Worm (Caenorhabditis elegans) whole organism, midembryonic: ENCODE data around the gene K07H8.5.

Experiments used
- T22C8.4 ChIP-seq: fragments of 200-800 bp; sonication (Bioruptor generic); IDR thresholded peaks from 2 replicates; pipeline ENCODE4 v1.3.6; 2022; ENCODE audit warnings: missing genetic modification characterization, missing compliant biosample characterization
- cog-1 ChIP-seq: sonication (generic microtip); optimal IDR thresholded peaks from 2 replicates; lab custom pipeline; 2016; ENCODE audit warnings: missing genetic modification characterization, missing compliant biosample characterization
- flt-1 ChIP-seq: fragments of 200-800 bp; sonication (Bioruptor generic); IDR thresholded peaks from 2 replicates; pipeline ENCODE4 v1.3.6; 2022; ENCODE audit warnings: missing genetic modification characterization, missing compliant biosample characterization
- klf-2 ChIP-seq: fragments of 200-800 bp; sonication (Bioruptor generic); conservative IDR thresholded peaks from 2 replicates; pipeline ENCODE4 v1.3.6; 2022; ENCODE audit warnings: missing genetic modification reagents, missing genetic modification characterization, missing compliant biosample characterization
- med-1 ChIP-seq: sonication (generic microtip); optimal IDR thresholded peaks from 2 replicates; lab custom pipeline; 2017; ENCODE audit warnings: missing genetic modification characterization, mild to moderate bottlenecking, missing compliant biosample characterization, antibody characterized with exemption, missing genetic modification reagents; ENCODE audit not compliant: insufficient read depth
- ref-1 ChIP-seq: fragments of 200-800 bp; sonication (Bioruptor generic); conservative IDR thresholded peaks from 2 replicates; pipeline ENCODE4 v1.3.6; 2022; ENCODE audit warnings: missing genetic modification reagents, missing genetic modification characterization, missing compliant biosample characterization
- tab-1 ChIP-seq: fragments of 200-800 bp; sonication (Bioruptor generic); IDR thresholded peaks from 2 replicates; pipeline ENCODE4 v1.3.6; 2022; ENCODE audit warnings: missing genetic modification characterization, missing compliant biosample characterization
- ztf-23 ChIP-seq: fragments of 200-800 bp; sonication (Bioruptor generic); IDR thresholded peaks from 2 replicates; pipeline ENCODE4 v1.3.6; 2022; ENCODE audit warnings: missing genetic modification reagents, missing genetic modification characterization, missing compliant biosample characterization
- ztf-29 ChIP-seq: fragments of 200-800 bp; sonication (Bioruptor generic); IDR thresholded peaks from 2 replicates; pipeline ENCODE4 v1.3.6; 2022; ENCODE audit warnings: missing genetic modification reagents, missing genetic modification characterization, missing compliant biosample characterization

The K07H8.5 gene

DNA sequence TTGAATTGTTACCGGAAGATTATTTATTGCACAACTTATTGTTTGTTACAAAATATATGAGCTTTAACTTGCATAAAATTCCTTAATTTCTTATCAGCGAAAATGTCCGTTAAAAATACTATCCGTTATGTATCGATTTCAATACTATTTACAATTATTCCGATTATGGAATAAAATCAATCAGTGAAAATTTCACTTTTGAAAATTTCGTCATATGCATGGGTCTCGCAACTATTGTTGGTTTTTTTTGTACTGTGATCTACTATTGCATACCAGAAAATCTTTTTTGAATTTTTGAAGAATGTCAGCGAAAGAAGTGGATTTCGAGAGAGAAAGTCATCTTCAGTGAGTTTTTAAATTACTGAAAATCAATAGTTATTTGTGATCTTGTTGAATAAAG lies 29.1 kb downstream of the K07H8.5 start, which contains the start of gene nprl-3:
Gene nprl-3, plus strand, starts transcription at position 301 of the 400 bp plus-strand sequence.
- TF ChIP-seq flt-1 (GFP tag; lab: Robert Waterston, UW) = no peak
- TF ChIP-seq T22C8.4 = no peak
- TF ChIP-seq cog-1 (tag; lab: Kevin White, UChicago) = no peak
- TF ChIP-seq ref-1 = no peak
- no peak for TF ChIP-seq ztf-23 (GFP tag; lab: Robert Waterston, UW)
- no peak for TF ChIP-seq ztf-29 (GFP tag; lab: Robert Waterston, UW)
- no peak for TF ChIP-seq tab-1 (GFP tag; lab: Robert Waterston, UW)
- TF ChIP-seq med-1 (GFP tag; lab: Kevin White, UChicago) = no peak
- TF ChIP-seq klf-2 (GFP tag; lab: Robert Waterston, UW) = no peak

DNA sequence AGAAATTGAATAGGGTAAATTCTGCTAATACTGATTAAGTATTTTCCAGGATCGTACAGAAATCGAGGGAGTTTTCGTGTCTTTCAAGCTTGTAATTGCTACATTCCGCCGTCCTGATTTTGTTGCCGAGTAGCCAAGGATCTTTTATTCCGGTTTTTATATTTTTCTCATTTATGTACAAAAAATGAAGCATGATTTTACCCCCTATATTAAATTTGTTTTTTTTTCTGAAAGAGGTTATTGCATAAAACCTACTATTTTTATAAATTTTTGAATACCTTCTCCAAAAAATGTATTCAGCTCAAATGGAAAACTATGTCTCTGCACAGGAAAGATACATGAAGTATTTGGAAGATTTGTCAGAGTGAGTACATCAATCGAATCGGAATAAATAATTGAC lies 31.5 kb downstream of the K07H8.5 start, which contains the start of gene F35H10.6:
Gene F35H10.6, plus strand, starts transcription at position 301 of the 400 bp plus-strand sequence.
- TF ChIP-seq klf-2 (GFP tag; lab: Robert Waterston, UW) (no peak), ztf-23 (GFP tag; lab: Robert Waterston, UW) (no peak), T22C8.4 (no peak), ztf-29 (GFP tag; lab: Robert Waterston, UW) (no peak), ref-1 (no peak), cog-1 (tag; lab: Kevin White, UChicago) (no peak), med-1 (GFP tag; lab: Kevin White, UChicago) (no peak), tab-1 (GFP tag; lab: Robert Waterston, UW) (no peak), flt-1 (GFP tag; lab: Robert Waterston, UW) (no peak)

DNA sequence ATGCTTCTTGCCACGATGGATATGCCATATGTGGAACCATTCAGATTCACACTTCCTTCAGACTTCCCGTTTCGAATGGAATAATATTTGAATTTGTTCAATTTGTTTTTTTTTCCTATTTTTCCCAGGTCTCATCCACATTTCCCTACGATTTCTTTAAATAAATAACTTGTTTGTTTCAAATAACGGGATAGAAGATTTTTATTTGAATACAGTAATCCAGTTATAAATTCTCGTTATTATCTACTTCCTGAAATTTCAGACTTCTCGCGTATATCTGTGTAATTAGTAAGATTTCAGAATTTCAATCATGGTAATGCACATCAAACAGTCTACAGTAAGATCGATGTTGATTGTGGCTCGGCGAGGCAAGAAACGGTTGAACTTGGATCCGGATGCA lies 32.3 kb downstream of the K07H8.5 start, which contains the start of gene F35H10.5:
Gene F35H10.5, plus strand, starts transcription at position 301 of the 400 bp plus-strand sequence.
- TF ChIP-seq med-1 (GFP tag; lab: Kevin White, UChicago) = no peak
- no peak for TF ChIP-seq cog-1 (tag; lab: Kevin White, UChicago)
- no peak for TF ChIP-seq klf-2 (GFP tag; lab: Robert Waterston, UW)
- no peak for TF ChIP-seq ztf-23 (GFP tag; lab: Robert Waterston, UW)
- TF ChIP-seq ztf-29 (GFP tag; lab: Robert Waterston, UW) = no peak
- TF ChIP-seq flt-1 (GFP tag; lab: Robert Waterston, UW) = no peak
- no peak for TF ChIP-seq T22C8.4
- no peak for TF ChIP-seq ref-1
- TF ChIP-seq tab-1 (GFP tag; lab: Robert Waterston, UW) = no peak

ce11 chrIV:8301925-8302324 lies 33.8 kb downstream of the K07H8.5 start:
- TF ChIP-seq flt-1 (GFP tag; lab: Robert Waterston, UW) = no peak
- no peak for TF ChIP-seq ztf-23 (GFP tag; lab: Robert Waterston, UW)
- TF ChIP-seq med-1 (GFP tag; lab: Kevin White, UChicago) = no peak
- no peak for TF ChIP-seq klf-2 (GFP tag; lab: Robert Waterston, UW)
- no peak for TF ChIP-seq ref-1
- no peak for TF ChIP-seq tab-1 (GFP tag; lab: Robert Waterston, UW)
- no peak for TF ChIP-seq ztf-29 (GFP tag; lab: Robert Waterston, UW)
- no peak for TF ChIP-seq cog-1 (tag; lab: Kevin White, UChicago)
- TF ChIP-seq T22C8.4 = no peak

DNA sequence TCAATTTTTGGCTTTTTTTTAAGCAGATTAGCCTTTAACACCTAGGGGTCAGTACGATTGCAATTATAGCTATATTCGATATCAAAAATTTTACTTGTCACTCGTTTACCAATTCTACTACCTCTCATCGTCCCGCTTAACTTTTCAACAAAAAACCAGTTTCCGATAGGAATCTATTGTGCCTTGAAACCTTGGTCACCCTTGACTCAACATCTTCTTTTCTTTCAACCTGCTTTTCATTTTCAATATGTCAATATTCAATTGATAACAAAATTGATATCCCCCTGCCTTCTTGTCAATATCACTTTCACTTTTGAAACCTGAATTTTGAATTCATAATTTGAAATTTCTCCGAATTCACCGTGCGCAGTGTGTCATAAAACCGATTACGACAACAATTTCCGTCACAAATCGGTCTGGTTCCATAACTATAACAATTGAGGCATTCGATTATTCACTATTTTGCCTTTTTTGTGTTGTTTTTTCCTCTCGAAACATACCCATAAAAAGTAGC lies 34.6 kb downstream of the K07H8.5 start:
- TF ChIP-seq cog-1 (tag; lab: Kevin White, UChicago) = no peak
- no peak for TF ChIP-seq klf-2 (GFP tag; lab: Robert Waterston, UW)
- TF ChIP-seq ref-1 = no peak
- TF ChIP-seq T22C8.4 = no peak
- TF ChIP-seq ztf-29 (GFP tag; lab: Robert Waterston, UW) = no peak
- TF ChIP-seq med-1 (GFP tag; lab: Kevin White, UChicago) = no peak
- TF ChIP-seq ztf-23 (GFP tag; lab: Robert Waterston, UW) = no peak
- no peak for TF ChIP-seq flt-1 (GFP tag; lab: Robert Waterston, UW)

- no peak for TF ChIP-seq flt-1 (GFP tag; lab: Robert Waterston, UW)
- TF ChIP-seq T22C8.4 = no peak
- no peak for TF ChIP-seq med-1 (GFP tag; lab: Kevin White, UChicago)
- TF ChIP-seq cog-1 (tag; lab: Kevin White, UChicago) = no peak
- no peak for TF ChIP-seq ztf-23 (GFP tag; lab: Robert Waterston, UW)
- TF ChIP-seq klf-2 (GFP tag; lab: Robert Waterston, UW) = no peak
- no peak for TF ChIP-seq tab-1 (GFP tag; lab: Robert Waterston, UW)
- no peak for TF ChIP-seq ref-1
- TF ChIP-seq ztf-29 (GFP tag; lab: Robert Waterston, UW) = no peak
These were observed 35.5 kb downstream of the K07H8.5 start, which contains the start of gene vha-5 for ce11 chrIV:8303668-8304067. vha-5 (plus strand) TSS chrIV:8303968.

DNA sequence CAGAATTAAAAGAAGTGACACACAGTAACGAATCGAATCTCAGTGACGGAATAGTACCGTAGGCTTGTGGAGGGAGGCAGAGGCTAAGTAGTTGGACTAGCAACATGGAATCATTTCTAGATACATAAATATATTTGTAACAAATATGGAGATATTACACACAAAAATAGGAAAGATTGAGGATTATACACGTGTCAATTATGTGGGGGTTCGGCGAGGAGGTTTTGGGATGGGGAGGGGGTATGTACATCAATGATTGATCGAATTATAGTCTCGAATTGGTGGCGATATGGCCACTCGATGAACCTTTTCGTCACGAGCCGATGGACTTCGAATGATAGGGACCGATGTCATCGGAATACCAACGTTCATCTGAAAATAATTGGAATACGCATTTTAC lies 39.3 kb downstream of the K07H8.5 start:
- TF ChIP-seq tab-1 (GFP tag; lab: Robert Waterston, UW) (no peak), cog-1 (tag; lab: Kevin White, UChicago) (no peak), ref-1 (no peak), med-1 (GFP tag; lab: Kevin White, UChicago) (no peak), ztf-23 (GFP tag; lab: Robert Waterston, UW) (no peak), T22C8.4 (no peak), flt-1 (GFP tag; lab: Robert Waterston, UW) (no peak), klf-2 (GFP tag; lab: Robert Waterston, UW) (no peak), ztf-29 (GFP tag; lab: Robert Waterston, UW) (no peak)

ce11 chrIV:8312105-8312504 lies 44.0 kb downstream of the K07H8.5 start:
- TF ChIP-seq flt-1 (GFP tag; lab: Robert Waterston, UW) = no peak
- no peak for TF ChIP-seq cog-1 (tag; lab: Kevin White, UChicago)
- TF ChIP-seq med-1 (GFP tag; lab: Kevin White, UChicago) = no peak
- no peak for TF ChIP-seq ref-1
- TF ChIP-seq ztf-29 (GFP tag; lab: Robert Waterston, UW) = no peak
- TF ChIP-seq ztf-23 (GFP tag; lab: Robert Waterston, UW) = no peak

DNA sequence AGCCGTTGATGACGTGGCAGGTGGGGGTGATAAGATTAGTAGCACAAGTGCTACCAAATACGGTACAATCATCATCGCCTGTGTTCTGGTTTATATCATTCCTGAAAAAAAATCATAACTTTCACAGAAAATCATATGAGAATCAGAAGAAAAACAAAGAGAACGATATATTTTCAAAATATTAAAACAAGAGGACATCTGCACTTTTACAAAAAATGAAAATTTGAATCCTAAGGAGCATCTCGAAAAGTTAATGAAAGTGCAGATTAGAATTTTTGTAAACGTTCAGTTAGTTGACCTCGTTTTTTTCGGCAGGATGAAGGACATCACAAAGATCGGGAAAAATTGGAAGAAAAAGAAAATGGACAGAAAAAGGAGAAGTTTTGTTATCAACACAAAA lies 44.7 kb downstream of the K07H8.5 start, which contains the start of gene F35H10.10:
Gene F35H10.10, minus strand, starts transcription at position 101 of the 400 bp plus-strand sequence.
- TF ChIP-seq ztf-23 (GFP tag; lab: Robert Waterston, UW) = no peak
